Worm (Caenorhabditis elegans): Measurements from ENCODE around the gene clec-123.

Gene clec-123

ce11 chrII:3108101-3108500 is 5.9 kb upstream of the clec-123 start:
- TF ChIP-seq daf-16 (GFP tag; optimal IDR thresholded peaks at IDR 0.05): no peak
- no peak for TF ChIP-seq daf-16 (tag; optimal IDR thresholded peaks at IDR 0.05)
- no peak for TF ChIP-seq pqm-1 (tag; optimal IDR thresholded peaks at IDR 0.05)
- peak; percentile 94 for TF ChIP-seq set-16 (GFP tag; IDR thresholded peaks at IDR 0.05)
- no peak for TF ChIP-seq saeg-2 (GFP tag; IDR thresholded peaks at IDR 0.05)
- TF ChIP-seq F26F4.8 (GFP tag; conservative IDR thresholded peaks at IDR 0.05): peak; percentile 55; the same call in 1 of the 2 replicates
- TF ChIP-seq lin-13 (GFP tag; optimal IDR thresholded peaks at IDR 0.05): no peak
- TF ChIP-seq egl-43 (GFP tag; IDR thresholded peaks at IDR 0.05): 0 out of 2 replicates have a peak, but pooled peaks have one; percentile 16

ce11 chrII:3109533-3109932 is 4.5 kb upstream of the clec-123 start:
- TF ChIP-seq hmg-1.1 (GFP tag; IDR thresholded peaks at IDR 0.05): no peak
- no peak for TF ChIP-seq F44E2.7 (GFP tag; IDR thresholded peaks at IDR 0.05)
- no peak for TF ChIP-seq Y48G9A.11 (GFP tag; IDR thresholded peaks at IDR 0.05)
- no peak for TF ChIP-seq ceh-44 (GFP tag; IDR thresholded peaks at IDR 0.05)
- no peak for TF ChIP-seq ceh-32 (tag; optimal IDR thresholded peaks at IDR 0.05; ENCODE audit: poor library complexity)
- TF ChIP-seq zip-11 (GFP tag; IDR thresholded peaks at IDR 0.05): no peak
- no peak for TF ChIP-seq nhr-77 (tag; optimal IDR thresholded peaks at IDR 0.05)
- no peak for TF ChIP-seq mdt-29 (GFP tag; IDR thresholded peaks at IDR 0.05)
- no peak for TF ChIP-seq ZK546.5 (tag; optimal IDR thresholded peaks at IDR 0.05)
- TF ChIP-seq Y75B8A.6 (GFP tag; IDR thresholded peaks at IDR 0.05): no peak
- TF ChIP-seq tra-1 (GFP tag; IDR thresholded peaks at IDR 0.05): no peak
- no peak for TF ChIP-seq ces-1 (GFP tag; optimal IDR thresholded peaks at IDR 0.05)
- no peak for TF ChIP-seq daf-12 (tag; optimal IDR thresholded peaks at IDR 0.05)
- no peak for TF ChIP-seq php-3 (GFP tag; IDR thresholded peaks at IDR 0.05)
- TF ChIP-seq set-16 (GFP tag; IDR thresholded peaks at IDR 0.05): peak; percentile 70
- no peak for TF ChIP-seq lim-7 (GFP tag; IDR thresholded peaks at IDR 0.05)
- peak; percentile 80 for TF ChIP-seq aha-1 (tag)

ce11 chrII:3110099-3110498 is 3.9 kb upstream of the clec-123 start:
- TF ChIP-seq nhr-42 (GFP tag; IDR thresholded peaks at IDR 0.05): no peak
- TF ChIP-seq duxl-1 (tag; optimal IDR thresholded peaks at IDR 0.05; ENCODE audit: poor library complexity): no peak
- TF ChIP-seq tra-1 (GFP tag; IDR thresholded peaks at IDR 0.05): no peak
- TF ChIP-seq dpl-1 (GFP tag; optimal IDR thresholded peaks at IDR 0.05): no peak
- no peak for TF ChIP-seq nhr-76 (tag; optimal IDR thresholded peaks at IDR 0.05)
- TF ChIP-seq set-16 (GFP tag; IDR thresholded peaks at IDR 0.05): peak; percentile 73
- TF ChIP-seq D1046.2 (GFP tag; IDR thresholded peaks at IDR 0.05): no peak
- TF ChIP-seq arid-1 (GFP tag; conservative IDR thresholded peaks at IDR 0.05): no peak
- no peak for TF ChIP-seq nhr-102 (tag; optimal IDR thresholded peaks at IDR 0.05)
- TF ChIP-seq jun-1 (tag; optimal IDR thresholded peaks at IDR 0.05): no peak
- no peak for TF ChIP-seq lir-3 (tag; optimal IDR thresholded peaks at IDR 0.05)
- peak in 1 of 2 experiments; percentile 57 for TF ChIP-seq unc-62 (GFP tag; optimal IDR thresholded peaks at IDR 0.05 in 1 of 2)
- TF ChIP-seq unc-62 (tag; optimal IDR thresholded peaks at IDR 0.05): no peak
- no peak for TF ChIP-seq dmd-9 (GFP tag; IDR thresholded peaks at IDR 0.05)
- TF ChIP-seq saeg-2 (GFP tag; IDR thresholded peaks at IDR 0.05): no peak
- TF ChIP-seq dmd-8 (GFP tag; IDR thresholded peaks at IDR 0.05): 0 out of 2 replicates have a peak, but pooled peaks have one; percentile 30
- TF ChIP-seq hlh-30 (tag; optimal IDR thresholded peaks at IDR 0.05; ENCODE audit: insufficient read depth): no peak
- TF ChIP-seq egl-43 (GFP tag; IDR thresholded peaks at IDR 0.05): no peak
- no peak for TF ChIP-seq ces-1 (GFP tag; optimal IDR thresholded peaks at IDR 0.05)
- no peak for TF ChIP-seq nhr-77 (tag; optimal IDR thresholded peaks at IDR 0.05)
- TF ChIP-seq nhr-10 (tag; optimal IDR thresholded peaks at IDR 0.05): no peak
- no peak for TF ChIP-seq aly-2 (tag; optimal IDR thresholded peaks at IDR 0.05)
- TF ChIP-seq mep-1 (tag; optimal IDR thresholded peaks at IDR 0.05): no peak
- no peak for TF ChIP-seq ceh-44 (GFP tag; IDR thresholded peaks at IDR 0.05)
- no peak for TF ChIP-seq madf-5 (GFP tag; IDR thresholded peaks at IDR 0.05)
- no peak for TF ChIP-seq madf-9 (GFP tag; conservative IDR thresholded peaks at IDR 0.05)
- no peak for TF ChIP-seq daf-8 (GFP tag; IDR thresholded peaks at IDR 0.05)
